Worm (Caenorhabditis elegans) whole organism, L3 larva: ENCODE measurements around the gene tag-52.

Experiments used
- ZK546.5 ChIP-seq: sonication (generic microtip); optimal IDR thresholded peaks from 2 replicates; lab custom pipeline; 2017; ENCODE audit warnings: missing biosample characterization, missing genetic modification characterization
- aly-2 ChIP-seq: fragments of 150-350 bp; optimal IDR thresholded peaks from 2 replicates; lab custom pipeline; 2014; ENCODE audit warnings: missing biosample characterization, missing genetic modification characterization
- ama-1 ChIP-seq: fragments of 150-350 bp; optimal IDR thresholded peaks from 2 replicates; lab custom pipeline; 2018
- ceh-16 ChIP-seq: sonication (generic microtip); optimal IDR thresholded peaks from 2 replicates; lab custom pipeline; 2017; ENCODE audit warnings: missing biosample characterization, missing genetic modification characterization
- ceh-28 ChIP-seq: fragments of 150-350 bp; optimal IDR thresholded peaks from 2 replicates; lab custom pipeline; 2014; ENCODE audit warnings: missing biosample characterization, missing genetic modification reagents, missing genetic modification characterization
- ceh-82 ChIP-seq: fragments of 150-350 bp; optimal IDR thresholded peaks from 2 replicates; lab custom pipeline; 2014; ENCODE audit warnings: missing biosample characterization, missing genetic modification characterization
- ceh-9 ChIP-seq: sonication (generic microtip); optimal IDR thresholded peaks from 2 replicates; lab custom pipeline; 2018; ENCODE audit warnings: missing biosample characterization, missing genetic modification characterization
- daf-12 ChIP-seq: fragments of 150-350 bp; optimal IDR thresholded peaks from 2 replicates; lab custom pipeline; 2014; ENCODE audit warnings: missing biosample characterization, missing genetic modification reagents, missing genetic modification characterization
- egl-27 ChIP-seq: sonication (generic microtip); optimal IDR thresholded peaks from 4 replicates; lab custom pipeline; 2017; ENCODE audit warnings: missing biosample characterization, missing genetic modification reagents, missing genetic modification characterization
- egl-5 ChIP-seq: fragments of 150-350 bp; optimal IDR thresholded peaks from 2 replicates; lab custom pipeline; 2017; ENCODE audit warnings: missing biosample characterization, missing genetic modification reagents, missing genetic modification characterization, inconsistent platforms
- elt-3 ChIP-seq, 3 experiments: fragments of 150-350 bp in 1 of 3; sonication (generic microtip) in 2 of 3; optimal IDR thresholded peaks; 2 replicates in 2 of 3; 4 replicates in 1 of 3; lab custom pipeline; 2014 to 2017; ENCODE audit warnings: missing biosample characterization in 3 of 3, missing genetic modification characterization in 3 of 3
- eor-1 ChIP-seq, 2 experiments: fragments of 150-350 bp; optimal IDR thresholded peaks; 2 replicates each; lab custom pipeline; 2014 to 2018; ENCODE audit warnings: missing biosample characterization in 2 of 2, missing genetic modification characterization in 2 of 2
- fkh-10 ChIP-seq: sonication (generic microtip); optimal IDR thresholded peaks from 2 replicates; lab custom pipeline; 2017; ENCODE audit warnings: missing biosample characterization, missing genetic modification reagents, missing genetic modification characterization
- fkh-2 ChIP-seq: fragments of 150-350 bp; optimal IDR thresholded peaks from 2 replicates; lab custom pipeline; 2014; ENCODE audit warnings: missing biosample characterization, missing genetic modification reagents, missing genetic modification characterization
- fos-1 ChIP-seq: fragments of 150-350 bp; optimal IDR thresholded peaks from 2 replicates; lab custom pipeline; 2014; ENCODE audit warnings: missing biosample characterization, missing genetic modification characterization
- hmg-11 ChIP-seq: sonication (generic microtip); optimal IDR thresholded peaks from 2 replicates; lab custom pipeline; 2016; ENCODE audit warnings: missing genetic modification characterization, missing compliant biosample characterization
- jun-1 ChIP-seq: fragments of 150-350 bp; optimal IDR thresholded peaks from 2 replicates; lab custom pipeline; 2014; ENCODE audit warnings: missing biosample characterization, missing genetic modification reagents, missing genetic modification characterization
- lin-39 ChIP-seq: fragments of 150-350 bp; optimal IDR thresholded peaks from 2 replicates; lab custom pipeline; 2018; ENCODE audit warnings: missing biosample characterization, missing genetic modification reagents, missing genetic modification characterization
- mdl-1 ChIP-seq: fragments of 150-350 bp; optimal IDR thresholded peaks from 2 replicates; lab custom pipeline; 2014; ENCODE audit warnings: missing biosample characterization, missing genetic modification characterization
- mml-1 ChIP-seq: fragments of 150-350 bp; sonication (generic microtip); optimal IDR thresholded peaks from 3 replicates; lab custom pipeline; 2014; ENCODE audit warnings: missing biosample characterization, missing genetic modification characterization
- nfya-1 ChIP-seq: sonication (generic microtip); optimal IDR thresholded peaks from 2 replicates; lab custom pipeline; 2017; ENCODE audit warnings: missing genetic modification characterization, mild to moderate bottlenecking, missing compliant biosample characterization, antibody characterized with exemption, moderate library complexity; ENCODE audit not compliant: insufficient read depth
- nhr-23 ChIP-seq: fragments of 150-350 bp; optimal IDR thresholded peaks from 2 replicates; lab custom pipeline; 2014; ENCODE audit warnings: missing biosample characterization, missing genetic modification reagents, missing genetic modification characterization
- nhr-237 ChIP-seq: fragments of 150-350 bp; optimal IDR thresholded peaks from 2 replicates; lab custom pipeline; 2014; ENCODE audit warnings: missing biosample characterization, missing genetic modification characterization
- nhr-25 ChIP-seq: sonication (generic microtip); optimal IDR thresholded peaks from 2 replicates; lab custom pipeline; 2017; ENCODE audit warnings: missing biosample characterization, missing genetic modification characterization
- nhr-28 ChIP-seq: fragments of 150-350 bp; optimal IDR thresholded peaks from 2 replicates; lab custom pipeline; 2014; ENCODE audit warnings: missing biosample characterization, missing genetic modification characterization
- nhr-43 ChIP-seq: sonication (generic microtip); optimal IDR thresholded peaks from 2 replicates; lab custom pipeline; 2016; ENCODE audit warnings: mild to moderate bottlenecking, missing genetic modification characterization, missing compliant biosample characterization; ENCODE audit not compliant: poor library complexity, severe bottlenecking
- nhr-67 ChIP-seq: fragments of 150-350 bp; optimal IDR thresholded peaks from 2 replicates; lab custom pipeline; 2014; ENCODE audit warnings: missing biosample characterization, missing genetic modification characterization
- nhr-76 ChIP-seq: fragments of 150-350 bp; sonication (generic microtip); optimal IDR thresholded peaks from 5 replicates; lab custom pipeline; 2014; ENCODE audit warnings: missing biosample characterization, missing genetic modification characterization
- nhr-77 ChIP-seq: fragments of 150-350 bp; optimal IDR thresholded peaks from 2 replicates; lab custom pipeline; 2014; ENCODE audit warnings: missing biosample characterization, missing genetic modification characterization
- sea-2 ChIP-seq: fragments of 150-350 bp; sonication (generic microtip); optimal IDR thresholded peaks from 4 replicates; lab custom pipeline; 2014; ENCODE audit warnings: missing biosample characterization, missing genetic modification reagents, missing genetic modification characterization
- skn-1 ChIP-seq: fragments of 150-350 bp; optimal IDR thresholded peaks from 2 replicates; lab custom pipeline; 2014; ENCODE audit warnings: missing biosample characterization, missing genetic modification characterization
- snpc-4 ChIP-seq: fragments of 150-350 bp; optimal IDR thresholded peaks from 2 replicates; lab custom pipeline; 2014; ENCODE audit warnings: missing biosample characterization, missing genetic modification characterization
- tbx-2 ChIP-seq: sonication (generic microtip); optimal IDR thresholded peaks from 2 replicates; lab custom pipeline; 2016; ENCODE audit warnings: mild to moderate bottlenecking, missing genetic modification characterization, missing compliant biosample characterization
- unc-39 ChIP-seq: sonication (generic microtip); optimal IDR thresholded peaks from 4 replicates; lab custom pipeline; 2017; ENCODE audit warnings: missing biosample characterization, missing genetic modification characterization
- unc-62 ChIP-seq: fragments of 150-350 bp; sonication (generic microtip); optimal IDR thresholded peaks from 4 replicates; lab custom pipeline; 2014; ENCODE audit warnings: missing biosample characterization, missing genetic modification reagents, missing genetic modification characterization
- ztf-4 ChIP-seq: fragments of 150-350 bp; optimal IDR thresholded peaks from 2 replicates; lab custom pipeline; 2014; ENCODE audit warnings: missing biosample characterization, missing genetic modification characterization

Gene tag-52

ce11 chrX:3634782-3635181 lies 43.6 kb downstream of the tag-52 start:
- no peak for TF ChIP-seq lin-39
- peak; percentile 5 for TF ChIP-seq fkh-10
- no peak for TF ChIP-seq ceh-82
- no peak for TF ChIP-seq eor-1 (tag; optimal IDR thresholded peaks at IDR 0.05; lab: Kevin White, UChicago)
- no peak for TF ChIP-seq unc-39

ce11 chrX:3633654-3634053 lies 44.7 kb downstream of the tag-52 start, which contains the start of gene gst-11:
Gene gst-11, minus strand, starts transcription at chrX:3633754.
- no peak for TF ChIP-seq ztf-4
- TF ChIP-seq sea-2 (GFP tag; lab: Kevin White, UChicago), result no peak
- no peak for TF ChIP-seq mdl-1 (tag; lab: Kevin White, UChicago)
- no peak for TF ChIP-seq fos-1 (tag; lab: Kevin White, UChicago)
- no peak for TF ChIP-seq unc-62
- no peak for TF ChIP-seq jun-1 (tag; lab: Kevin White, UChicago)
- TF ChIP-seq egl-5 (tag; lab: Kevin White, UChicago), result no peak
- TF ChIP-seq, all 47 proteins: peak for 0

- TF ChIP-seq egl-27 (tag; lab: Kevin White, UChicago) (no peak), nhr-25 (no peak), nhr-76 (tag; lab: Kevin White, UChicago) (no peak), tbx-2 (tag; lab: Kevin White, UChicago) (no peak), sea-2 (GFP tag; lab: Kevin White, UChicago) (no peak), nhr-77 (tag; lab: Kevin White, UChicago) (no peak), unc-62 (no peak), daf-12 (tag; lab: Kevin White, UChicago) (no peak), ceh-16 (tag; lab: Kevin White, UChicago) (no peak), fos-1 (tag; lab: Kevin White, UChicago) (no peak), snpc-4 (no peak), ceh-28 (no peak), ztf-4 (no peak), ZK546.5 (tag; lab: Kevin White, UChicago) (no peak), nhr-67 (no peak), skn-1 (no peak), ceh-9 (no peak), aly-2 (tag; lab: Kevin White, UChicago) (no peak)
Measured at ce11 chrX:3631550-3631949, 46.8 kb downstream of the tag-52 start.

- TF ChIP-seq elt-3 (tag; optimal IDR thresholded peaks at IDR 0.05; lab: Kevin White, UChicago) (no peak), jun-1 (tag; lab: Kevin White, UChicago) (no peak), nhr-237 (no peak), nhr-28 (tag; lab: Kevin White, UChicago) (no peak), sea-2 (GFP tag; lab: Kevin White, UChicago) (no peak), nhr-23 (tag; lab: Kevin White, UChicago) (no peak), nhr-67 (no peak), hmg-11 (tag; lab: Kevin White, UChicago) (no peak), nhr-25 (no peak), ceh-16 (tag; lab: Kevin White, UChicago) (no peak), nfya-1 (no peak), nhr-43 (tag; lab: Kevin White, UChicago) (no peak), unc-39 (no peak), ceh-82 (no peak), egl-5 (tag; lab: Kevin White, UChicago) (no peak), mml-1 (no peak)
Measured at ce11 chrX:3630090-3630489, 48.3 kb downstream of the tag-52 start.

- TF ChIP-seq ztf-4 (no peak), nhr-28 (tag; lab: Kevin White, UChicago) (no peak), egl-27 (tag; lab: Kevin White, UChicago) (no peak), snpc-4 (no peak), skn-1 (no peak), ama-1 (lab: Kevin White, UChicago) (no peak), tbx-2 (tag; lab: Kevin White, UChicago) (no peak), fkh-2 (tag; lab: Kevin White, UChicago) (no peak), nhr-237 (no peak), nhr-67 (no peak), nhr-77 (tag; lab: Kevin White, UChicago) (no peak), nhr-43 (tag; lab: Kevin White, UChicago) (no peak)
Measured at ce11 chrX:3628016-3628415, 50.3 kb downstream of the tag-52 start, which contains the start of gene vep-2. Gene vep-2, plus strand, starts transcription at chrX:3628316.
